Worm (Caenorhabditis elegans) whole organism, young adult: ENCODE data around the gene him-14.

Experiments used
- Y53G8AR.9 ChIP-seq: fragments of 200-800 bp; sonication (Bioruptor generic); conservative IDR thresholded peaks from 2 replicates; pipeline ENCODE4 v1.3.6; 2022; ENCODE audit warnings: missing genetic modification reagents, missing genetic modification characterization, missing compliant biosample characterization
- hmg-20 ChIP-seq: fragments of 200-800 bp; sonication (Bioruptor generic); IDR thresholded peaks from 2 replicates; pipeline ENCODE4 v1.3.6; 2022; ENCODE audit warnings: missing genetic modification reagents, missing genetic modification characterization, missing compliant biosample characterization

ce11 chrII:7111657-7112049, 41.9 kb upstream of the him-14 start, which contains the start of gene F10E7.5:
- TF ChIP-seq Y53G8AR.9 (GFP tag; lab: Robert Waterston, UW) = no peak
- no peak for TF ChIP-seq hmg-20 (GFP tag; lab: Robert Waterston, UW)
